Worm (Caenorhabditis elegans): ENCODE results near the gene exos-9.

Gene exos-9

DNA sequence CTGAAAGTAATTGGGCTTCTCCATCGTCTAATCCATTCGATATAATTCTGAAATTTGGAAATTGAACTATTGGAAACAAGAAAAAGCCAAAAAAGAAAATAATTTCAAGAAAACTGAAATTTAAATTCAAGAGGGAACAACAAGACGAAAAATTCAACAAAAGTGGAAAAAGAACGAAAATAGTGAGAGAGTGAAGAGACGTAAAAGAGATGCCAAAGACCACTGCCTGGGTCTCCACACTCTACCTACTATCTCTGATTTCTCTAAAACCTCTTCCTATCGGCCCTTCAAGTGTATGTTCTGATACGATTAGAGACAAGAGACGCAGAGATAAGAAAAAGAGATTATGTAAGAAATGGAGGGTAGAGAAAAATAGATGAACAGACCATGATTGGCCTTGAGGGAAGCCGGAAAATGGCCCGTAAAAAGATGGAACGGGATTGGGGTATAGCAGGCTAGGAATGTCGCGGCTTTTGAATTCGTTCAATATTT lies 44.1 kb downstream of the exos-9 start, which contains the start of gene ogt-1 (continued):
- TF ChIP-seq hlh-17 (GFP tag; optimal IDR thresholded peaks at IDR 0.05; ENCODE audit: borderline replicate concordance) = no peak
- no peak for TF ChIP-seq lin-15B (tag; optimal IDR thresholded peaks at IDR 0.05)
- TF ChIP-seq egl-13 (tag; optimal IDR thresholded peaks at IDR 0.05) = peak; percentile 32
- TF ChIP-seq nhr-71 (tag; optimal IDR thresholded peaks at IDR 0.05) = peak; percentile 96
- peak; percentile 16 for TF ChIP-seq pag-3 (tag; optimal IDR thresholded peaks at IDR 0.05; ENCODE audit: borderline replicate concordance, insufficient read depth)
- no peak for TF ChIP-seq ces-1 (GFP tag; optimal IDR thresholded peaks at IDR 0.05)
- TF ChIP-seq nhr-77 (tag; optimal IDR thresholded peaks at IDR 0.05) = peak; percentile 71
- TF ChIP-seq skn-1 (tag; optimal IDR thresholded peaks at IDR 0.05) = peak; percentile 56
- peak; percentile 97 for TF ChIP-seq lin-14 (GFP tag; optimal IDR thresholded peaks at IDR 0.05)
- no peak for TF ChIP-seq C34B4.2 (tag; optimal IDR thresholded peaks at IDR 0.05)
- no peak for TF ChIP-seq unc-130 (tag; optimal IDR thresholded peaks at IDR 0.05)
- TF ChIP-seq efl-1 (optimal IDR thresholded peaks at IDR 0.05) = peak; percentile 83 to 91
- TF ChIP-seq efl-1 (GFP tag; optimal IDR thresholded peaks at IDR 0.05 in 1 of 2) = peak; percentile 61 to 94
- TF ChIP-seq unc-98 (GFP tag; IDR thresholded peaks at IDR 0.05) = no peak
- no peak for TF ChIP-seq ceh-63 (GFP tag; optimal IDR thresholded peaks at IDR 0.05)
- no peak for TF ChIP-seq sox-4 (tag; optimal IDR thresholded peaks at IDR 0.05)
- TF ChIP-seq ceh-88 (GFP tag; IDR thresholded peaks at IDR 0.05) = no peak
- TF ChIP-seq ama-1 (optimal IDR thresholded peaks at IDR 0.05) = peak; percentile 84
- TF ChIP-seq lir-3 (tag; optimal IDR thresholded peaks at IDR 0.05; ENCODE audit: poor library complexity) = peak; percentile 72
- TF ChIP-seq tbx-2 (tag; optimal IDR thresholded peaks at IDR 0.05) = peak; percentile 84
- no peak for TF ChIP-seq sup-37 (GFP tag; optimal IDR thresholded peaks at IDR 0.05)
- peak; percentile 67 for TF ChIP-seq ceh-8 (GFP tag; optimal IDR thresholded peaks at IDR 0.05)
- TF ChIP-seq dpl-1 (GFP tag; optimal IDR thresholded peaks at IDR 0.05) = peak; percentile 64 to 70 (median 66)
- TF ChIP-seq hlh-4 (tag; optimal IDR thresholded peaks at IDR 0.05) = no peak
- TF ChIP-seq mep-1 (tag; optimal IDR thresholded peaks at IDR 0.05) = peak; percentile 93
- TF ChIP-seq snu-23 (GFP tag; optimal IDR thresholded peaks at IDR 0.05) = peak; percentile 94
- peak; percentile 87 for TF ChIP-seq ztf-4 (tag; optimal IDR thresholded peaks at IDR 0.05)
- TF ChIP-seq fos-1 (tag; optimal IDR thresholded peaks at IDR 0.05) = peak; percentile 82

- TF ChIP-seq lin-14 (GFP tag; optimal IDR thresholded peaks at IDR 0.05) = peak; percentile 51
- no peak for TF ChIP-seq nhr-90 (tag; optimal IDR thresholded peaks at IDR 0.05; ENCODE audit: poor library complexity)
- TF ChIP-seq lsy-2 (tag; optimal IDR thresholded peaks at IDR 0.05) = peak in 1 of 2 experiments; percentile 17
- no peak for TF ChIP-seq nhr-28 (tag; optimal IDR thresholded peaks at IDR 0.05)
- TF ChIP-seq nhr-19 (GFP tag; conservative IDR thresholded peaks at IDR 0.05) = peak; percentile 26; the same call in 1 of the 2 replicates
- no peak for TF ChIP-seq xbp-1 (tag; optimal IDR thresholded peaks at IDR 0.05)
- TF ChIP-seq jun-1 (tag; optimal IDR thresholded peaks at IDR 0.05) = no peak
- TF ChIP-seq ztf-11 (tag; optimal IDR thresholded peaks at IDR 0.05) = no peak
- no peak for TF ChIP-seq lin-13 (GFP tag; optimal IDR thresholded peaks at IDR 0.05)
- peak; percentile 74 for TF ChIP-seq grh-1 (GFP tag; IDR thresholded peaks at IDR 0.05)
- TF ChIP-seq snu-23 (GFP tag; optimal IDR thresholded peaks at IDR 0.05) = peak; percentile 13
- no peak for TF ChIP-seq ztf-4 (tag; optimal IDR thresholded peaks at IDR 0.05)
- TF ChIP-seq nhr-20 (tag; optimal IDR thresholded peaks at IDR 0.05) = peak; percentile 17
- no peak for TF ChIP-seq efl-3 (GFP tag; optimal IDR thresholded peaks at IDR 0.05)
- peak; percentile 23 for TF ChIP-seq nhr-71 (tag; optimal IDR thresholded peaks at IDR 0.05)
Observed at ce11 chrIII:7152569-7152968, 45.3 kb downstream of the exos-9 start.

- no peak for TF ChIP-seq nhr-76 (tag; optimal IDR thresholded peaks at IDR 0.05)
- TF ChIP-seq lin-13 (GFP tag; optimal IDR thresholded peaks at IDR 0.05) = no peak
- no peak for TF ChIP-seq nhr-12 (tag; optimal IDR thresholded peaks at IDR 0.05)
- TF ChIP-seq F16B12.6 (tag; optimal IDR thresholded peaks at IDR 0.05) = no peak
- no peak for TF ChIP-seq unc-98 (GFP tag; IDR thresholded peaks at IDR 0.05)
- TF ChIP-seq zip-4 (GFP tag; optimal IDR thresholded peaks at IDR 0.05) = no peak
- no peak for TF ChIP-seq C16A3.4 (tag; optimal IDR thresholded peaks at IDR 0.05)
- no peak for TF ChIP-seq zag-1 (tag; optimal IDR thresholded peaks at IDR 0.05)
- TF ChIP-seq fkh-10 (GFP tag; optimal IDR thresholded peaks at IDR 0.05) = no peak
Observed at ce11 chrIII:7150162-7150561, 47.7 kb downstream of the exos-9 start.
